Worm (Caenorhabditis elegans) whole organism, L3 larva: ENCODE results near the gene chil-19.
"Not testable (repeated sequence)": the region's sequence is repeated elsewhere in the genome, so short reads cannot be mapped to it uniquely, and the experiment has no call there.

Experiments used
- ceh-16 ChIP-seq: sonication (generic microtip); optimal IDR thresholded peaks from 2 replicates; lab custom pipeline; 2017; ENCODE audit warnings: missing biosample characterization, missing genetic modification characterization
- ceh-82 ChIP-seq: fragments of 150-350 bp; optimal IDR thresholded peaks from 2 replicates; lab custom pipeline; 2014; ENCODE audit warnings: missing biosample characterization, missing genetic modification characterization
- ceh-9 ChIP-seq: sonication (generic microtip); optimal IDR thresholded peaks from 2 replicates; lab custom pipeline; 2018; ENCODE audit warnings: missing biosample characterization, missing genetic modification characterization
- daf-12 ChIP-seq: fragments of 150-350 bp; optimal IDR thresholded peaks from 2 replicates; lab custom pipeline; 2014; ENCODE audit warnings: missing biosample characterization, missing genetic modification reagents, missing genetic modification characterization
- egl-5 ChIP-seq: fragments of 150-350 bp; optimal IDR thresholded peaks from 2 replicates; lab custom pipeline; 2017; ENCODE audit warnings: missing biosample characterization, missing genetic modification reagents, missing genetic modification characterization, inconsistent platforms
- elt-2 ChIP-seq: sonication (generic microtip); optimal IDR thresholded peaks from 2 replicates; lab custom pipeline; 2016; ENCODE audit warnings: missing genetic modification reagents, mild to moderate bottlenecking, missing genetic modification characterization, missing compliant biosample characterization
- fkh-10 ChIP-seq: sonication (generic microtip); optimal IDR thresholded peaks from 2 replicates; lab custom pipeline; 2017; ENCODE audit warnings: missing biosample characterization, missing genetic modification reagents, missing genetic modification characterization
- fkh-2 ChIP-seq: fragments of 150-350 bp; optimal IDR thresholded peaks from 2 replicates; lab custom pipeline; 2014; ENCODE audit warnings: missing biosample characterization, missing genetic modification reagents, missing genetic modification characterization
- fos-1 ChIP-seq: fragments of 150-350 bp; optimal IDR thresholded peaks from 2 replicates; lab custom pipeline; 2014; ENCODE audit warnings: missing biosample characterization, missing genetic modification characterization
- jun-1 ChIP-seq: fragments of 150-350 bp; optimal IDR thresholded peaks from 2 replicates; lab custom pipeline; 2014; ENCODE audit warnings: missing biosample characterization, missing genetic modification reagents, missing genetic modification characterization
- lin-15B ChIP-seq: fragments of 150-350 bp; optimal IDR thresholded peaks from 2 replicates; lab custom pipeline; 2014; ENCODE audit warnings: missing biosample characterization, missing genetic modification characterization
- mdl-1 ChIP-seq: fragments of 150-350 bp; optimal IDR thresholded peaks from 2 replicates; lab custom pipeline; 2014; ENCODE audit warnings: missing biosample characterization, missing genetic modification characterization
- mml-1 ChIP-seq: fragments of 150-350 bp; sonication (generic microtip); optimal IDR thresholded peaks from 3 replicates; lab custom pipeline; 2014; ENCODE audit warnings: missing biosample characterization, missing genetic modification characterization
- nhr-12 ChIP-seq: fragments of 150-350 bp; optimal IDR thresholded peaks from 2 replicates; lab custom pipeline; 2014; ENCODE audit warnings: missing biosample characterization, missing genetic modification characterization
- nhr-23 ChIP-seq: fragments of 150-350 bp; optimal IDR thresholded peaks from 2 replicates; lab custom pipeline; 2014; ENCODE audit warnings: missing biosample characterization, missing genetic modification reagents, missing genetic modification characterization
- nhr-237 ChIP-seq: fragments of 150-350 bp; optimal IDR thresholded peaks from 2 replicates; lab custom pipeline; 2014; ENCODE audit warnings: missing biosample characterization, missing genetic modification characterization
- nhr-25 ChIP-seq: sonication (generic microtip); optimal IDR thresholded peaks from 2 replicates; lab custom pipeline; 2017; ENCODE audit warnings: missing biosample characterization, missing genetic modification characterization
- nhr-43 ChIP-seq: sonication (generic microtip); optimal IDR thresholded peaks from 2 replicates; lab custom pipeline; 2016; ENCODE audit warnings: mild to moderate bottlenecking, missing genetic modification characterization, missing compliant biosample characterization; ENCODE audit not compliant: poor library complexity, severe bottlenecking
- nhr-67 ChIP-seq: fragments of 150-350 bp; optimal IDR thresholded peaks from 2 replicates; lab custom pipeline; 2014; ENCODE audit warnings: missing biosample characterization, missing genetic modification characterization
- nhr-76 ChIP-seq: fragments of 150-350 bp; sonication (generic microtip); optimal IDR thresholded peaks from 5 replicates; lab custom pipeline; 2014; ENCODE audit warnings: missing biosample characterization, missing genetic modification characterization
- nhr-77 ChIP-seq: fragments of 150-350 bp; optimal IDR thresholded peaks from 2 replicates; lab custom pipeline; 2014; ENCODE audit warnings: missing biosample characterization, missing genetic modification characterization
- pha-4 ChIP-seq: fragments of 150-350 bp; optimal IDR thresholded peaks from 2 replicates; lab custom pipeline; 2014; ENCODE audit warnings: missing biosample characterization, missing genetic modification reagents, missing genetic modification characterization
- pqm-1 ChIP-seq: fragments of 150-350 bp; optimal IDR thresholded peaks from 2 replicates; lab custom pipeline; 2017; ENCODE audit warnings: missing biosample characterization, missing genetic modification characterization, inconsistent platforms
- sea-2 ChIP-seq: fragments of 150-350 bp; sonication (generic microtip); optimal IDR thresholded peaks from 4 replicates; lab custom pipeline; 2014; ENCODE audit warnings: missing biosample characterization, missing genetic modification reagents, missing genetic modification characterization
- snpc-4 ChIP-seq: fragments of 150-350 bp; optimal IDR thresholded peaks from 2 replicates; lab custom pipeline; 2014; ENCODE audit warnings: missing biosample characterization, missing genetic modification characterization
- tbx-2 ChIP-seq: sonication (generic microtip); optimal IDR thresholded peaks from 2 replicates; lab custom pipeline; 2016; ENCODE audit warnings: mild to moderate bottlenecking, missing genetic modification characterization, missing compliant biosample characterization
- zag-1 ChIP-seq: fragments of 150-350 bp; optimal IDR thresholded peaks from 2 replicates; lab custom pipeline; 2014; ENCODE audit warnings: missing biosample characterization, missing genetic modification characterization

The chil-19 gene

ce11 chrII:9468414-9468813 lies 14.2 kb upstream of the chil-19 start, which contains the start of gene chil-23:
chil-23 (minus strand) TSS chrII:9468611.
- TF ChIP-seq pqm-1 (tag; lab: Kevin White, UChicago) (peak; percentile 97), jun-1 (peak; percentile 82), elt-2 (tag; lab: Kevin White, UChicago) (peak; percentile 96), nhr-23 (no peak), sea-2 (GFP tag; lab: Kevin White, UChicago) (no peak), zag-1 (no peak), pha-4 (tag; lab: Kevin White, UChicago) (peak; percentile 49), snpc-4 (tag; lab: Kevin White, UChicago) (no peak), nhr-237 (tag; lab: Kevin White, UChicago) (no peak)
- TF ChIP-seq, all 47 proteins: peak for 4

ce11 chrII:9466095-9466494 lies 11.9 kb upstream of the chil-19 start, which contains the start of gene chil-22:
chil-22 (minus strand) TSS chrII:9466195.
- TF ChIP-seq fkh-2: no peak
- no peak for TF ChIP-seq nhr-67 (tag; lab: Kevin White, UChicago)
- TF ChIP-seq ceh-9: no peak
- TF ChIP-seq pha-4 (tag; lab: Kevin White, UChicago): no peak
- TF ChIP-seq nhr-12 (tag; lab: Kevin White, UChicago): no peak
- TF ChIP-seq sea-2 (GFP tag; lab: Kevin White, UChicago): no peak
- TF ChIP-seq, all 47 proteins: peak for 0

- not testable (repeated sequence) for TF ChIP-seq sea-2 (GFP tag; lab: Kevin White, UChicago); nhr-25 (tag; lab: Kevin White, UChicago); nhr-43 (tag; lab: Kevin White, UChicago)
These were observed 7.7 kb upstream of the chil-19 start, which contains the start of gene chil-21 for ce11 chrII:9461881-9462280. chil-21 (minus strand) TSS chrII:9461981.

ce11 chrII:9459462-9459861 lies 5.3 kb upstream of the chil-19 start, which contains the start of gene R09D1.14:
R09D1.14 (minus strand) TSS chrII:9459562.
- not testable (repeated sequence) for TF ChIP-seq egl-5, lin-15B, pha-4 (tag; lab: Kevin White, UChicago)

ce11 chrII:9452172-9452571 lies 2.0 kb downstream of the chil-19 start, which contains the start of gene R09D1.12:
R09D1.12 (minus strand) TSS chrII:9452272.
- not testable (repeated sequence) for TF ChIP-seq ceh-16; nhr-76 (tag; lab: Kevin White, UChicago); tbx-2 (tag; lab: Kevin White, UChicago)

- TF ChIP-seq nhr-76 (tag; lab: Kevin White, UChicago) (no peak), ceh-82 (tag; lab: Kevin White, UChicago) (no peak)
These were observed 6.2 kb downstream of the chil-19 start, which contains the start of gene chil-18 for ce11 chrII:9447965-9448364. chil-18 (plus strand) TSS chrII:9448265.

ce11 chrII:9445368-9445767 lies 8.8 kb downstream of the chil-19 start, which contains the start of gene R09D1.13:
R09D1.13 (minus strand) TSS chrII:9445468.
- no peak for TF ChIP-seq fkh-10 (GFP tag; lab: Kevin White, UChicago)
- no peak for TF ChIP-seq nhr-76 (tag; lab: Kevin White, UChicago)

- TF ChIP-seq fos-1 (no peak), nhr-43 (tag; lab: Kevin White, UChicago) (no peak), ceh-9 (no peak), mdl-1 (tag; lab: Kevin White, UChicago) (no peak), elt-2 (tag; lab: Kevin White, UChicago) (no peak), mml-1 (tag; lab: Kevin White, UChicago) (no peak), daf-12 (tag; lab: Kevin White, UChicago) (no peak), nhr-12 (tag; lab: Kevin White, UChicago) (no peak), sea-2 (GFP tag; lab: Kevin White, UChicago) (no peak), nhr-25 (tag; lab: Kevin White, UChicago) (no peak), nhr-77 (tag; lab: Kevin White, UChicago) (no peak)
These were observed 10.7 kb downstream of the chil-19 start, which contains the start of gene chil-15 for ce11 chrII:9443522-9443921. chil-15 (minus strand) TSS chrII:9443622.
